Fruit fly (Drosophila melanogaster) whole organism, prepupa: Measurements from ENCODE around the gene cv.

Experiments
- Blimp-1 ChIP-seq: fragments of 200-800 bp; sonication (Bioruptor generic); optimal IDR thresholded peaks from 3 replicates; lab custom pipeline; 2017; ENCODE audit warnings: missing biosample characterization, missing genetic modification characterization, mild to moderate bottlenecking, moderate library complexity, missing genetic modification reagents
- CG10631 ChIP-seq: fragments of 200-800 bp; sonication (Bioruptor generic); optimal IDR thresholded peaks from 2 replicates; lab custom pipeline; 2016; ENCODE audit warnings: missing biosample characterization, missing genetic modification characterization
- CG16779 ChIP-seq: fragments of 200-800 bp; sonication (Bioruptor generic); optimal IDR thresholded peaks from 3 replicates; lab custom pipeline; 2017; ENCODE audit warnings: missing biosample characterization, mild to moderate bottlenecking, missing genetic modification characterization
- CG3032 ChIP-seq: fragments of 200-800 bp; optimal IDR thresholded peaks from 2 replicates; lab custom pipeline; 2019; ENCODE audit warnings: missing biosample characterization, mild to moderate bottlenecking, missing genetic modification characterization, moderate library complexity
- CG31627 ChIP-seq: fragments of 200-800 bp; sonication (Bioruptor generic); optimal IDR thresholded peaks from 3 replicates; lab custom pipeline; 2016; ENCODE audit warnings: missing biosample characterization, missing genetic modification characterization
- CG32006 ChIP-seq: fragments of 200-800 bp; sonication (Bioruptor generic); optimal IDR thresholded peaks from 3 replicates; lab custom pipeline; 2017; ENCODE audit warnings: missing biosample characterization, mild to moderate bottlenecking, missing genetic modification characterization
- CG3919 ChIP-seq: fragments of 200-800 bp; sonication (Bioruptor generic); optimal IDR thresholded peaks from 3 replicates; lab custom pipeline; 2016; ENCODE audit warnings: missing biosample characterization, missing genetic modification characterization
- CG6163 ChIP-seq: fragments of 200-800 bp; sonication (Bioruptor generic); IDR thresholded peaks from 3 replicates; pipeline ENCODE4 v1.3.6; 2022; ENCODE audit warnings: missing biosample characterization, missing genetic modification characterization
- CG6276 ChIP-seq: fragments of 200-800 bp; sonication (Bioruptor generic); optimal IDR thresholded peaks from 2 replicates; lab custom pipeline; 2017; ENCODE audit warnings: missing biosample characterization, mild to moderate bottlenecking, missing genetic modification characterization
- CG6808 ChIP-seq: fragments of 200-800 bp; sonication (Bioruptor generic); optimal IDR thresholded peaks from 3 replicates; lab custom pipeline; 2017; ENCODE audit warnings: missing biosample characterization, missing genetic modification characterization, mild to moderate bottlenecking, moderate library complexity, missing genetic modification reagents
- CG6854 ChIP-seq: fragments of 200-800 bp; sonication (Bioruptor generic); optimal IDR thresholded peaks from 2 replicates; lab custom pipeline; 2017; ENCODE audit warnings: missing biosample characterization, mild to moderate bottlenecking, missing genetic modification characterization
- CG7368 ChIP-seq: fragments of 200-800 bp; sonication (Bioruptor generic); optimal IDR thresholded peaks from 3 replicates; lab custom pipeline; 2016; ENCODE audit warnings: missing biosample characterization, missing genetic modification characterization
- CG8319 ChIP-seq: fragments of 200-800 bp; sonication (Bioruptor generic); optimal IDR thresholded peaks from 3 replicates; lab custom pipeline; 2016; ENCODE audit warnings: missing biosample characterization, missing genetic modification characterization
- CG9139 ChIP-seq: fragments of 200-800 bp; sonication (Bioruptor generic); optimal IDR thresholded peaks from 3 replicates; lab custom pipeline; 2017; ENCODE audit warnings: missing biosample characterization, mild to moderate bottlenecking, missing genetic modification characterization
- Eip75B ChIP-seq: fragments of 200-800 bp; sonication (Bioruptor generic); optimal IDR thresholded peaks from 3 replicates; lab custom pipeline; 2016; ENCODE audit warnings: missing biosample characterization, missing genetic modification characterization
- Eip78C ChIP-seq: fragments of 200-800 bp; sonication (Bioruptor generic); peaks from one replicate; lab custom pipeline; 2016; ENCODE audit warnings: missing biosample characterization, missing genetic modification characterization
- Eip93F ChIP-seq: fragments of 200-800 bp; sonication (Bioruptor generic); optimal IDR thresholded peaks from 2 replicates; lab custom pipeline; 2016; ENCODE audit warnings: missing biosample characterization, mild to moderate bottlenecking, missing genetic modification characterization
- Ets21C ChIP-seq: fragments of 200-800 bp; sonication (Bioruptor generic); optimal IDR thresholded peaks from 3 replicates; lab custom pipeline; 2016; ENCODE audit warnings: missing biosample characterization, missing genetic modification characterization
- Hr39 ChIP-seq: fragments of 200-800 bp; sonication (Bioruptor generic); optimal IDR thresholded peaks from 2 replicates; lab custom pipeline; 2016; ENCODE audit warnings: missing biosample characterization, missing genetic modification characterization
- OdsH ChIP-seq: fragments of 200-800 bp; sonication (Bioruptor generic); optimal IDR thresholded peaks from 3 replicates; lab custom pipeline; 2016; ENCODE audit warnings: missing biosample characterization, missing genetic modification characterization
- Smox ChIP-seq: fragments of 200-800 bp; sonication (Bioruptor generic); optimal IDR thresholded peaks from 3 replicates; lab custom pipeline; 2016; ENCODE audit warnings: missing biosample characterization, missing genetic modification characterization
- Sox102F ChIP-seq: fragments of 200-800 bp; sonication (Bioruptor generic); optimal IDR thresholded peaks from 2 replicates; lab custom pipeline; 2016; ENCODE audit warnings: missing biosample characterization, mild to moderate bottlenecking, missing genetic modification characterization
- Sox14 ChIP-seq: fragments of 200-800 bp; sonication (Bioruptor generic); optimal IDR thresholded peaks from 3 replicates; lab custom pipeline; 2016; ENCODE audit warnings: missing biosample characterization, missing genetic modification characterization
- Sox15 ChIP-seq: fragments of 200-800 bp; sonication (Bioruptor generic); optimal IDR thresholded peaks from 3 replicates; lab custom pipeline; 2016; ENCODE audit warnings: missing biosample characterization, missing genetic modification characterization
- achi ChIP-seq: fragments of 200-800 bp; sonication (Bioruptor generic); optimal IDR thresholded peaks from 3 replicates; lab custom pipeline; 2016; ENCODE audit warnings: missing biosample characterization, missing genetic modification characterization
- acj6 ChIP-seq: fragments of 200-800 bp; sonication (Bioruptor generic); optimal IDR thresholded peaks from 3 replicates; lab custom pipeline; 2016; ENCODE audit warnings: missing biosample characterization, missing genetic modification characterization
- cyc ChIP-seq: fragments of 200-800 bp; sonication (Bioruptor generic); optimal IDR thresholded peaks from 3 replicates; lab custom pipeline; 2016; ENCODE audit warnings: missing biosample characterization, missing genetic modification characterization
- dac ChIP-seq: fragments of 200-800 bp; sonication (Bioruptor generic); optimal IDR thresholded peaks from 2 replicates; lab custom pipeline; 2017; ENCODE audit warnings: missing biosample characterization, mild to moderate bottlenecking, missing genetic modification characterization
- dsx ChIP-seq: fragments of 200-800 bp; optimal IDR thresholded peaks from 3 replicates; lab custom pipeline; 2019; ENCODE audit warnings: missing biosample characterization, mild to moderate bottlenecking, missing genetic modification characterization, moderate library complexity; ENCODE audit not compliant: poor library complexity, severe bottlenecking
- eg ChIP-seq: fragments of 200-800 bp; sonication (Bioruptor generic); IDR thresholded peaks from 3 replicates; pipeline ENCODE4 v1.3.6; 2022; ENCODE audit warnings: missing biosample characterization, missing genetic modification characterization
- esn ChIP-seq: fragments of 200-800 bp; sonication (Bioruptor generic); optimal IDR thresholded peaks from 2 replicates; lab custom pipeline; 2016; ENCODE audit warnings: missing biosample characterization, mild to moderate bottlenecking, missing genetic modification characterization, moderate library complexity
- fd59A ChIP-seq: fragments of 200-800 bp; sonication (Bioruptor generic); optimal IDR thresholded peaks from 2 replicates; lab custom pipeline; 2017; ENCODE audit warnings: missing biosample characterization, mild to moderate bottlenecking, missing genetic modification characterization, missing genetic modification reagents
- fd85E ChIP-seq: fragments of 200-800 bp; sonication (Bioruptor generic); optimal IDR thresholded peaks from 3 replicates; lab custom pipeline; 2016; ENCODE audit warnings: missing biosample characterization, missing genetic modification characterization
- fkh ChIP-seq: fragments of 200-800 bp; sonication (Bioruptor generic); optimal IDR thresholded peaks from 3 replicates; lab custom pipeline; 2017; ENCODE audit warnings: missing biosample characterization, mild to moderate bottlenecking, missing genetic modification characterization, moderate library complexity
- lz ChIP-seq: fragments of 200-800 bp; sonication (Bioruptor generic); optimal IDR thresholded peaks from 3 replicates; lab custom pipeline; 2016; ENCODE audit warnings: missing biosample characterization, missing genetic modification characterization
- net ChIP-seq: fragments of 200-800 bp; sonication (Bioruptor generic); optimal IDR thresholded peaks from 3 replicates; lab custom pipeline; 2016; ENCODE audit warnings: missing biosample characterization, missing genetic modification characterization
- pdm3 ChIP-seq: fragments of 200-800 bp; sonication (Bioruptor generic); optimal IDR thresholded peaks from 3 replicates; lab custom pipeline; 2016; ENCODE audit warnings: missing biosample characterization, missing genetic modification characterization
- ss ChIP-seq, 2 experiments: fragments of 200-800 bp; sonication (Bioruptor generic); optimal IDR thresholded peaks; 2 replicates in 1 of 2; 3 replicates in 1 of 2; lab custom pipeline; 2017 to 2018; ENCODE audit warnings: mild to moderate bottlenecking in 2 of 2, missing biosample characterization in 2 of 2, missing genetic modification characterization in 2 of 2, moderate library complexity in 1 of 2
- svp ChIP-seq: fragments of 200-800 bp; sonication (Bioruptor generic); peaks from one replicate; lab custom pipeline; 2016; ENCODE audit warnings: missing biosample characterization, missing genetic modification characterization
- topi ChIP-seq: fragments of 200-800 bp; sonication (Bioruptor generic); optimal IDR thresholded peaks from 3 replicates; lab custom pipeline; 2016; ENCODE audit warnings: missing biosample characterization, missing genetic modification characterization
- vri ChIP-seq: fragments of 200-800 bp; sonication (Bioruptor generic); optimal IDR thresholded peaks from 3 replicates; lab custom pipeline; 2016; ENCODE audit warnings: missing biosample characterization, mild to moderate bottlenecking, missing genetic modification characterization

cv gene

DNA sequence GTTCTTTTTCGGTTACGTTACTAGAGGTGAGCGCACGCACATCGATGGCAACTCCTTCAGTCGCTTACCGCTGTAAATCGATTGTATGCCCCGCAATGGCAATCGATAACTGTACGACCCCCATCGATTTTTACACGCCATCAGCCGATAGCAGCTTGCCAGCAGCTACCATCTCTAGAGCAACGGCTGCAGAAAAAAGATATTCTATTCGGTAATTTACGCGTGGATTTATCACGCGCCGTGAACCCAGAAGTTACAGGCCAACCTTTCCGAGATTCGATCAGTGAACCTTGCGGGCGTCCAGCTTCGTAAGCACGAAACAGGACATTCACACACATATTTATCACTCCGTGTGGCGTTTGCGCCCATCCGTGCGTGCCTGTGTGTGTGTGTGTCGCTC lies 23.9 kb upstream of the cv start, which contains the start of the genes Sirt4 and CG4119:
TSS of gene Sirt4 (minus strand) at position 39 of the 400 bp plus-strand sequence.
TSS of gene CG4119 (plus strand) at position 151 of the 400 bp plus-strand sequence.
- TF ChIP-seq ss (GFP tag; optimal IDR thresholded peaks at IDR 0.05; lab: Kevin White, UChicago) (peak in 1 of 2 experiments; percentile 12), vri (GFP tag; lab: Kevin White, UChicago) (peak; percentile 27), CG31627 (GFP tag; lab: Kevin White, UChicago) (peak; percentile 4), svp (GFP tag; lab: Kevin White, UChicago) (peak; percentile 17), CG6808 (peak; percentile 35), net (GFP tag; lab: Kevin White, UChicago) (no peak), esn (peak; percentile 27), topi (GFP tag; lab: Kevin White, UChicago) (no peak), eg (GFP tag; lab: Robert Waterston, UW) (no peak), fd85E (GFP tag; lab: Kevin White, UChicago) (no peak)
- TF ChIP-seq, all 60 proteins: peak for 6

DNA sequence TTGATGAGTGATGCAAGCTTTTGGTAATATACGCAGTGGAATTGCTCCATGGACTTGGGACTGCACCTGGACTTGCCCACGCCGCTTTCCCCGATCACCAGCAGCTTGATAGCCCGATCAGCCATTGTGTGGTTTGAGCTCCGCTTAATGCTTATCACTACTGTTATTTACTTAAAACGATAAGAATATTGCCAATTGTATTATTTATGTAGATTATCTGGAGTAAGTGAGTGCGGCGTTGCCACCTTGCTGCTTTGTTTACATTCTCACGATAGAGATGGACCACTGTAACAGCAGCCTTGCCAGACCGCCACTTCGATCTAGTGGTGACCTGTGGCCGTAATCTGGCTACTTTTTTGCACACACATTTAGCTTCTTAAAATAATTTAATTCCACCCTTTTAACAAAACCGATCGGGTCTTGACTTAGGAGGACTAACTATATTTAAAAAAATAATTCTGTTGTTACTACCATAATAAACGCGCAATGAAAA lies 18.2 kb upstream of the cv start, which contains the start of gene Rab18:
TSS of gene Rab18 (minus strand) at position 276 of the 493 bp plus-strand sequence.
- peak; percentile 17 for TF ChIP-seq CG6808
- peak; percentile 51 to 57 for TF ChIP-seq ss (GFP tag; optimal IDR thresholded peaks at IDR 0.05; lab: Kevin White, UChicago)
- peak; percentile 25 for TF ChIP-seq lz (GFP tag; lab: Kevin White, UChicago)
- peak; percentile 26; the same call in 1 of the 3 replicates for TF ChIP-seq CG6163 (GFP tag; lab: Robert Waterston, UW)
- no peak for TF ChIP-seq Eip75B (GFP tag; lab: Kevin White, UChicago)
- peak; percentile 72 for TF ChIP-seq CG6854 (GFP tag; lab: Kevin White, UChicago)
- TF ChIP-seq svp (GFP tag; lab: Kevin White, UChicago), result peak; percentile 68
- peak; percentile 28 for TF ChIP-seq Ets21C (GFP tag; lab: Kevin White, UChicago)
- peak; percentile 27 for TF ChIP-seq CG9139 (GFP tag; lab: Kevin White, UChicago)
- TF ChIP-seq fkh, result peak; percentile 81
- TF ChIP-seq Eip78C (GFP tag; lab: Kevin White, UChicago), result peak; percentile 64
- TF ChIP-seq CG31627 (GFP tag; lab: Kevin White, UChicago), result peak; percentile 52
- TF ChIP-seq Sox14 (GFP tag; lab: Kevin White, UChicago), result peak; percentile 18
- TF ChIP-seq eg (GFP tag; lab: Robert Waterston, UW), result 0 out of 3 replicates have a peak, but pooled peaks have one; percentile 23
- no peak for TF ChIP-seq OdsH (GFP tag; lab: Kevin White, UChicago)
- TF ChIP-seq Hr39 (GFP tag; lab: Kevin White, UChicago), result peak; percentile 33
- TF ChIP-seq topi (GFP tag; lab: Kevin White, UChicago), result peak; percentile 2
- TF ChIP-seq net (GFP tag; lab: Kevin White, UChicago), result no peak
- TF ChIP-seq pdm3 (GFP tag; lab: Kevin White, UChicago), result no peak
- peak; percentile 34 for TF ChIP-seq cyc (GFP tag; lab: Kevin White, UChicago)
- no peak for TF ChIP-seq Smox (GFP tag; lab: Kevin White, UChicago)
- TF ChIP-seq CG6276 (GFP tag; lab: Kevin White, UChicago), result no peak
- TF ChIP-seq CG3032, result peak; percentile 6

DNA sequence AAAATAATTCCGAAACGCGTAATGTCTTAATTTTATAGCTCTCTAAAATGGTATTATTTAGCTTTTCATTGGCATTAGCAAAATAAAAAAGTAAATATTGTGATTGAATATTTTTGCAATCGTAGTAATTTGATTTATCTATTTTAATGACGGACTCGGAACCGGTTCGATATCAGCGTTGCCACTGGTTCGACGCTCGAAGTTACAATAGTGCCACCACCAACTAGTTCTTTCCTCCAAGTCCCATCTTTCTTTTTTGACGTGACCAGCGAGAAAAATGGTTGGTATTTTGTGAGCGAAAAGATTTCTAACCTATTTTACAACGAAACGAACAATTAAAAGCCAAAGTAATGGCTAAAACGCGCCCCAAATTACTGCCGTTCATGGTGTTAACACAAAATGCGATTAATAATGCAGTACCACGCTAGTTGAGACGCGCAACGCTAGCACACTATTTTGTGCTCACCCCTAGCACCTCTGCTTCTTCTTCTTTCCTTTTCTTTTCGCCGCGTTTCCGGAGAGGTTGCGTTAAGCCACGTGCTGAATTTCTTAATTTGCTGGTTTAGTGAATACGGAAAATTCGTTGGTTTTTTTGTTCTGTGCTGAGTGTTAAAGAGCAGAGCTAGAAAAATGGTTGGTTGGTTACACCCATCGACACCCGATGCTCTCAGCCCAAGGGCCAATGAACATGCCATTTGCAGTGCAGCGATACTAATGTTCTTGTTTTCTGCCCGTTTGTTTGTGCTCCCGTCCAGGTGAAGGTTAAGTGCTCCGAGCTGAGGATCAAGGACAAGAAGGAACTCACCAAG lies 17.4 kb upstream of the cv start, which contains the start of gene RpL35:
TSS of gene RpL35 (plus strand) at position 159 of the 809 bp plus-strand sequence.
- TF ChIP-seq Sox102F (GFP tag; lab: Kevin White, UChicago) (peak; percentile 25), CG10631 (no peak), eg (GFP tag; lab: Robert Waterston, UW) (no peak), CG8319 (GFP tag; lab: Kevin White, UChicago) (peak; percentile 5), fd85E (GFP tag; lab: Kevin White, UChicago) (no peak), CG6276 (GFP tag; lab: Kevin White, UChicago) (no peak), cyc (GFP tag; lab: Kevin White, UChicago) (peak; percentile 45), topi (GFP tag; lab: Kevin White, UChicago) (peak; percentile 58), CG7368 (GFP tag; lab: Kevin White, UChicago) (peak; percentile 46), pdm3 (GFP tag; lab: Kevin White, UChicago) (no peak), vri (GFP tag; lab: Kevin White, UChicago) (peak; percentile 22), achi (GFP tag; lab: Kevin White, UChicago) (peak; percentile 33), CG16779 (tag; lab: Kevin White, UChicago) (peak; percentile 18), svp (GFP tag; lab: Kevin White, UChicago) (peak; percentile 84), acj6 (GFP tag; lab: Kevin White, UChicago) (peak; percentile 8), dac (GFP tag; lab: Kevin White, UChicago) (no peak), fd59A (GFP tag; lab: Kevin White, UChicago) (no peak), Sox15 (GFP tag; lab: Kevin White, UChicago) (no peak), CG3919 (GFP tag; lab: Kevin White, UChicago) (peak; percentile 57), ss (GFP tag; optimal IDR thresholded peaks at IDR 0.05; lab: Kevin White, UChicago) (peak; percentile 56 to 66), CG6163 (GFP tag; lab: Robert Waterston, UW) (0 out of 3 replicates have a peak, but pooled peaks have one; percentile 43), Smox (GFP tag; lab: Kevin White, UChicago) (no peak), Blimp-1 (GFP tag; lab: Kevin White, UChicago) (no peak), CG31627 (GFP tag; lab: Kevin White, UChicago) (peak; percentile 22), CG32006 (no peak), Eip93F (GFP tag; lab: Kevin White, UChicago) (no peak), dsx (GFP tag; lab: Kevin White, UChicago) (no peak), esn (peak; percentile 63), CG9139 (GFP tag; lab: Kevin White, UChicago) (peak; percentile 31)
